Worm (Caenorhabditis elegans): ENCODE data around the gene T05G5.5.

ce11 chrIII:9734030-9734429, 17.2 kb downstream of the T05G5.5 start:
- no peak for TF ChIP-seq unc-39 (tag; optimal IDR thresholded peaks at IDR 0.05)
- TF ChIP-seq spr-1 (tag; optimal IDR thresholded peaks at IDR 0.05) = no peak
- TF ChIP-seq fos-1 (tag; optimal IDR thresholded peaks at IDR 0.05) = no peak
- TF ChIP-seq ztf-11 (tag; optimal IDR thresholded peaks at IDR 0.05) = no peak
- TF ChIP-seq saeg-2 (GFP tag; IDR thresholded peaks at IDR 0.05) = no peak
- no peak for TF ChIP-seq nhr-25 (tag; optimal IDR thresholded peaks at IDR 0.05; ENCODE audit: borderline replicate concordance, insufficient read depth)
- TF ChIP-seq nhr-111 (GFP tag; optimal IDR thresholded peaks at IDR 0.05) = no peak
- no peak for TF ChIP-seq T26A8.4 (GFP tag; IDR thresholded peaks at IDR 0.05)
- no peak for TF ChIP-seq ctbp-1 (GFP tag; IDR thresholded peaks at IDR 0.05)

All from whole organism, L4 larva.